Fruit fly (Drosophila melanogaster) whole organism, embryonic: ENCODE results near the gene U2af50.

Source experiments
- CG10147 ChIP-seq: fragments of 200-800 bp; sonication (Bioruptor generic); optimal IDR thresholded peaks from 2 replicates; lab custom pipeline; 2019; ENCODE audit warnings: missing biosample characterization, mild to moderate bottlenecking, missing genetic modification characterization, moderate library complexity
- CG10274 ChIP-seq: fragments of 200-800 bp; sonication (Bioruptor generic); optimal IDR thresholded peaks from 3 replicates; lab custom pipeline; 2017; ENCODE audit warnings: missing biosample characterization, mild to moderate bottlenecking, missing genetic modification characterization
- CG10321 ChIP-seq: fragments of 200-800 bp; sonication (Bioruptor generic); IDR thresholded peaks from 2 replicates; pipeline ENCODE4 v1.3.6; 2022; ENCODE audit warnings: missing biosample characterization, missing genetic modification characterization
- CG12071 ChIP-seq: fragments of 200-800 bp; sonication (Bioruptor generic); optimal IDR thresholded peaks from 3 replicates; lab custom pipeline; 2018; ENCODE audit warnings: missing biosample characterization, mild to moderate bottlenecking, missing genetic modification characterization
- CG12219 ChIP-seq: fragments of 200-800 bp; sonication (Bioruptor generic); optimal IDR thresholded peaks from 3 replicates; lab custom pipeline; 2018; ENCODE audit warnings: missing biosample characterization, mild to moderate bottlenecking, missing genetic modification characterization
- CG13123 ChIP-seq: fragments of 200-800 bp; sonication (Bioruptor generic); optimal IDR thresholded peaks from 2 replicates; lab custom pipeline; 2016; ENCODE audit warnings: missing biosample characterization, missing genetic modification characterization
- CG14965 ChIP-seq: fragments of 200-800 bp; sonication (Bioruptor generic); optimal IDR thresholded peaks from 2 replicates; lab custom pipeline; 2016; ENCODE audit warnings: missing biosample characterization, missing genetic modification characterization, borderline replicate concordance
- CG15073 ChIP-seq: fragments of 200-800 bp; sonication (Bioruptor generic); optimal IDR thresholded peaks from 2 replicates; lab custom pipeline; 2016; ENCODE audit warnings: missing biosample characterization, missing genetic modification characterization
- CG16779 ChIP-seq: fragments of 200-800 bp; sonication (Bioruptor generic); IDR thresholded peaks from 2 replicates; pipeline ENCODE4 v1.3.6; 2022; ENCODE audit warnings: missing biosample characterization, missing genetic modification characterization
- CG17361 ChIP-seq: fragments of 200-800 bp; sonication (Bioruptor generic); IDR thresholded peaks from 3 replicates; pipeline ENCODE4 v1.3.6; 2022; ENCODE audit warnings: missing biosample characterization, missing genetic modification characterization
- CG17568 ChIP-seq: fragments of 200-800 bp; sonication (Bioruptor generic); optimal IDR thresholded peaks from 2 replicates; lab custom pipeline; 2018; ENCODE audit warnings: missing biosample characterization, mild to moderate bottlenecking, missing genetic modification characterization, moderate library complexity
- CG17612 ChIP-seq: fragments of 200-800 bp; sonication (Bioruptor generic); IDR thresholded peaks from 2 replicates; pipeline ENCODE4 v1.3.6; 2022; ENCODE audit warnings: missing biosample characterization, missing genetic modification characterization
- CG17912 ChIP-seq: fragments of 200-800 bp; sonication (Bioruptor generic); optimal IDR thresholded peaks from 2 replicates; lab custom pipeline; 2018; ENCODE audit warnings: missing biosample characterization, mild to moderate bottlenecking, missing genetic modification characterization
- CG30403 ChIP-seq: fragments of 200-800 bp; sonication (Bioruptor generic); optimal IDR thresholded peaks from 3 replicates; lab custom pipeline; 2016; ENCODE audit warnings: missing biosample characterization, missing genetic modification characterization
- CG31441 ChIP-seq: fragments of 200-800 bp; sonication (Bioruptor generic); IDR thresholded peaks from 2 replicates; pipeline ENCODE4 v1.3.6; 2022; ENCODE audit warnings: missing biosample characterization, missing genetic modification characterization
- CG3281 ChIP-seq: fragments of 200-800 bp; sonication (Bioruptor generic); optimal IDR thresholded peaks from 3 replicates; lab custom pipeline; 2017; ENCODE audit warnings: missing biosample characterization, mild to moderate bottlenecking, missing genetic modification characterization
- CG4328 ChIP-seq: fragments of 200-800 bp; sonication (Bioruptor generic); optimal IDR thresholded peaks from 3 replicates; lab custom pipeline; 2017; ENCODE audit warnings: missing biosample characterization, missing genetic modification reagents, missing genetic modification characterization
- CG4424 ChIP-seq: fragments of 200-800 bp; sonication (Bioruptor generic); optimal IDR thresholded peaks from 3 replicates; lab custom pipeline; 2016; ENCODE audit warnings: missing biosample characterization, missing genetic modification characterization
- CG5245 ChIP-seq: fragments of 200-800 bp; sonication (Bioruptor generic); optimal IDR thresholded peaks from 3 replicates; lab custom pipeline; 2016; ENCODE audit warnings: missing biosample characterization, missing genetic modification characterization
- CG9876 ChIP-seq: fragments of 200-800 bp; sonication (Bioruptor generic); optimal IDR thresholded peaks from 2 replicates; lab custom pipeline; 2016; ENCODE audit warnings: missing biosample characterization, missing genetic modification characterization
- Dll ChIP-seq: fragments of 200-800 bp; sonication (Bioruptor generic); IDR thresholded peaks from 4 replicates; pipeline ENCODE4 v1.3.6; 2022; ENCODE audit warnings: missing biosample characterization, missing genetic modification characterization; ENCODE audit not compliant: partially characterized antibody
- Ets65A ChIP-seq: fragments of 200-800 bp; sonication (Bioruptor generic); peaks from one replicate; lab custom pipeline; 2016; ENCODE audit warnings: missing biosample characterization, missing genetic modification characterization
- Fer3 ChIP-seq: fragments of 200-800 bp; sonication (Bioruptor generic); optimal IDR thresholded peaks from 2 replicates; lab custom pipeline; 2018; ENCODE audit warnings: missing biosample characterization, mild to moderate bottlenecking, missing genetic modification characterization, moderate library complexity
- HLH4C ChIP-seq: fragments of 200-800 bp; sonication (Bioruptor generic); IDR thresholded peaks from 3 replicates; pipeline ENCODE4 v1.3.6; 2022; ENCODE audit warnings: missing biosample characterization, missing genetic modification characterization; ENCODE audit not compliant: partially characterized antibody
- Hr3 ChIP-seq: fragments of 200-800 bp; sonication (Bioruptor generic); optimal IDR thresholded peaks from 3 replicates; lab custom pipeline; 2016; ENCODE audit warnings: missing biosample characterization, missing genetic modification characterization
- MBD-R2 ChIP-seq: fragments of 200-800 bp; sonication (Bioruptor generic); IDR thresholded peaks from 2 replicates; pipeline ENCODE4 v1.3.6; 2022; ENCODE audit warnings: missing biosample characterization, missing genetic modification characterization
- Myb ChIP-seq: fragments of 200-800 bp; sonication (Bioruptor generic); optimal IDR thresholded peaks from 2 replicates; lab custom pipeline; 2016; ENCODE audit warnings: missing biosample characterization, missing genetic modification characterization
- Nf-YB ChIP-seq: fragments of 200-800 bp; sonication (Bioruptor generic); optimal IDR thresholded peaks from 3 replicates; lab custom pipeline; 2019; ENCODE audit warnings: missing biosample characterization, mild to moderate bottlenecking, missing genetic modification characterization, moderate library complexity
- Scr ChIP-seq: fragments of 200-800 bp; sonication (Bioruptor generic); IDR thresholded peaks from 2 replicates; pipeline ENCODE4 v1.3.6; 2022; ENCODE audit warnings: missing biosample characterization, missing genetic modification characterization; ENCODE audit not compliant: partially characterized antibody
- ash1 ChIP-seq: fragments of 200-800 bp; sonication (Bioruptor generic); optimal IDR thresholded peaks from 2 replicates; lab custom pipeline; 2018; ENCODE audit warnings: missing biosample characterization, mild to moderate bottlenecking, missing genetic modification characterization
- dmrt11E ChIP-seq: fragments of 200-800 bp; sonication (Bioruptor generic); optimal IDR thresholded peaks from 3 replicates; lab custom pipeline; 2018; ENCODE audit warnings: missing biosample characterization, mild to moderate bottlenecking, missing genetic modification characterization, moderate library complexity
- dmrt99B ChIP-seq: fragments of 200-800 bp; sonication (Bioruptor generic); optimal IDR thresholded peaks from 2 replicates; lab custom pipeline; 2018; ENCODE audit warnings: missing biosample characterization, mild to moderate bottlenecking, missing genetic modification characterization, moderate library complexity
- dysf ChIP-seq: fragments of 200-800 bp; sonication (Bioruptor generic); IDR thresholded peaks from 3 replicates; pipeline ENCODE4 v1.3.6; 2022; ENCODE audit warnings: missing biosample characterization, missing genetic modification characterization
- exex ChIP-seq: fragments of 200-800 bp; sonication (Bioruptor generic); optimal IDR thresholded peaks from 4 replicates; lab custom pipeline; 2018; ENCODE audit warnings: missing biosample characterization, mild to moderate bottlenecking, missing genetic modification characterization, moderate library complexity
- grn ChIP-seq: fragments of 200-800 bp; sonication (Bioruptor generic); optimal IDR thresholded peaks from 3 replicates; lab custom pipeline; 2017; ENCODE audit warnings: missing biosample characterization, missing genetic modification characterization
- hbn ChIP-seq: fragments of 200-800 bp; sonication (Bioruptor generic); IDR thresholded peaks from 2 replicates; pipeline ENCODE4 v1.3.6; 2022; ENCODE audit warnings: missing biosample characterization, missing genetic modification characterization; ENCODE audit not compliant: partially characterized antibody
- hth ChIP-seq: fragments of >200 bp; optimal IDR thresholded peaks from 2 replicates; lab custom pipeline; 2017; ENCODE audit warnings: inconsistent platforms
- jumu ChIP-seq: fragments of 200-800 bp; sonication (Bioruptor generic); optimal IDR thresholded peaks from 3 replicates; lab custom pipeline; 2016; ENCODE audit warnings: missing biosample characterization, missing genetic modification characterization
- lov ChIP-seq, 2 experiments: fragments of 200-800 bp in 1 of 2; fragments of >200 bp in 1 of 2; sonication (Bioruptor generic) in 1 of 2; IDR thresholded peaks in 1 of 2; optimal IDR thresholded peaks in 1 of 2; 2 replicates in 1 of 2; 3 replicates in 1 of 2; pipeline versions ENCODE4 v1.3.6 to Lab custom; 2017 to 2022; ENCODE audit warnings: missing biosample characterization in 1 of 2, missing genetic modification characterization in 1 of 2
- nerfin-2 ChIP-seq: fragments of 200-800 bp; sonication (Bioruptor generic); IDR thresholded peaks from 2 replicates; pipeline ENCODE4 v1.3.6; 2022; ENCODE audit warnings: missing biosample characterization, missing genetic modification characterization; ENCODE audit not compliant: partially characterized antibody
- odd ChIP-seq: fragments of 200-800 bp; sonication (Bioruptor generic); optimal IDR thresholded peaks from 2 replicates; lab custom pipeline; 2017; ENCODE audit warnings: missing biosample characterization, mild to moderate bottlenecking, missing genetic modification characterization
- peb ChIP-seq: fragments of 200-800 bp; sonication (Bioruptor generic); IDR thresholded peaks from 2 replicates; pipeline ENCODE4 v1.3.6; 2022; ENCODE audit warnings: missing biosample characterization, missing genetic modification characterization
- pnt ChIP-seq: fragments of 200-800 bp; sonication (Bioruptor generic); optimal IDR thresholded peaks from 3 replicates; lab custom pipeline; 2016; ENCODE audit warnings: missing biosample characterization, missing genetic modification characterization
- pum ChIP-seq: fragments of 200-800 bp; sonication (Bioruptor generic); optimal IDR thresholded peaks from 2 replicates; lab custom pipeline; 2016; ENCODE audit warnings: missing biosample characterization, missing genetic modification characterization
- so ChIP-seq: fragments of 200-800 bp; sonication (Bioruptor generic); IDR thresholded peaks from 3 replicates; pipeline ENCODE4 v1.3.6; 2022; ENCODE audit warnings: missing biosample characterization, missing genetic modification characterization
- trem ChIP-seq: fragments of 200-800 bp; optimal IDR thresholded peaks from 3 replicates; lab custom pipeline; 2019; ENCODE audit warnings: missing biosample characterization, mild to moderate bottlenecking, missing genetic modification characterization, moderate library complexity
- unpg ChIP-seq: fragments of 200-800 bp; sonication (Bioruptor generic); optimal IDR thresholded peaks from 3 replicates; lab custom pipeline; 2018; ENCODE audit warnings: missing biosample characterization, mild to moderate bottlenecking, missing genetic modification characterization, moderate library complexity
- wor ChIP-seq: fragments of 200-800 bp; sonication (Bioruptor generic); IDR thresholded peaks from 2 replicates; pipeline ENCODE4 v1.3.6; 2022; ENCODE audit warnings: missing biosample characterization, missing genetic modification characterization
- yki ChIP-seq: fragments of >200 bp; optimal IDR thresholded peaks from 3 replicates; lab custom pipeline; 2018
- zfh1 ChIP-seq: fragments of 200-800 bp; sonication (Bioruptor generic); IDR thresholded peaks from 3 replicates; pipeline ENCODE4 v1.3.6; 2022; ENCODE audit warnings: missing biosample characterization, missing genetic modification characterization

U2af50 gene

dm6 chrX:16335107-16335642 lies 23.7 kb downstream of the U2af50 start (continued):
- TF ChIP-seq Nf-YB (GFP tag; lab: Kevin White, UChicago) = peak; percentile 59
- TF ChIP-seq CG17568 = peak; percentile 62
- TF ChIP-seq HLH4C (GFP tag; lab: Robert Waterston, UW) = no peak
- peak; percentile 78 for TF ChIP-seq zfh1 (GFP tag; lab: Robert Waterston, UW)
- peak; percentile 66 for TF ChIP-seq CG17361 (GFP tag; lab: Robert Waterston, UW)
- TF ChIP-seq CG3281 (GFP tag; lab: Kevin White, UChicago) = peak; percentile 76
- peak; percentile 8 for TF ChIP-seq dmrt11E (tag; lab: Kevin White, UChicago)
- no peak for TF ChIP-seq hbn
- peak; percentile 48 for TF ChIP-seq CG12219 (GFP tag; lab: Kevin White, UChicago)
- TF ChIP-seq CG10321 (GFP tag; lab: Robert Waterston, UW) = peak; percentile 50; the same call in 1 of the 2 replicates
- peak; percentile 80 for TF ChIP-seq CG30403 (GFP tag; lab: Kevin White, UChicago)
- peak; percentile 64 for TF ChIP-seq Fer3 (tag; lab: Kevin White, UChicago)
- TF ChIP-seq CG10274 (GFP tag; lab: Kevin White, UChicago) = peak; percentile 43
- no peak for TF ChIP-seq CG14965 (GFP tag; lab: Kevin White, UChicago)
- peak; percentile 48 for TF ChIP-seq Myb
- peak; percentile 45; the same call in 1 of the 2 replicates for TF ChIP-seq CG17612
- TF ChIP-seq CG17912 (GFP tag; lab: Kevin White, UChicago) = no peak
- TF ChIP-seq CG15073 (GFP tag; lab: Kevin White, UChicago) = no peak
- peak; percentile 64 for TF ChIP-seq CG12071 (GFP tag; lab: Kevin White, UChicago)
- peak; percentile 76; the same call in 2 of the 3 replicates for TF ChIP-seq dysf
- TF ChIP-seq nerfin-2 (GFP tag; lab: Robert Waterston, UW) = no peak
- 0 out of 2 replicates have a peak, but pooled peaks have one; percentile 18 for TF ChIP-seq Scr (GFP tag; lab: Robert Waterston, UW)
- peak; percentile 34 for TF ChIP-seq exex
- TF ChIP-seq hth = no peak
- peak; percentile 23 for TF ChIP-seq CG9876 (GFP tag; lab: Kevin White, UChicago)
- TF ChIP-seq pnt (GFP tag; lab: Kevin White, UChicago) = peak; percentile 43
- peak; percentile 86 for TF ChIP-seq so (GFP tag; lab: Robert Waterston, UW)
- no peak for TF ChIP-seq ash1 (GFP tag; lab: Kevin White, UChicago)
- peak; percentile 14 for TF ChIP-seq CG13123 (GFP tag; lab: Kevin White, UChicago)
- TF ChIP-seq pum (GFP tag; lab: Kevin White, UChicago) = peak; percentile 58
- TF ChIP-seq unpg = peak; percentile 70
- peak; percentile 32; the same call in 1 of the 2 replicates for TF ChIP-seq peb (GFP tag; lab: Robert Waterston, UW)
- TF ChIP-seq Hr3 = peak; percentile 52
- TF ChIP-seq CG5245 = peak; percentile 38
- TF ChIP-seq grn (GFP tag; lab: Kevin White, UChicago) = no peak
- TF ChIP-seq dmrt99B (tag; lab: Kevin White, UChicago) = peak; percentile 73
- peak; percentile 33 for TF ChIP-seq CG10147
- TF ChIP-seq trem = peak; percentile 31
- peak; percentile 71 for TF ChIP-seq MBD-R2 (GFP tag; lab: Robert Waterston, UW)
- TF ChIP-seq odd (GFP tag; lab: Kevin White, UChicago) = peak; percentile 71
- TF ChIP-seq Ets65A (GFP tag; lab: Kevin White, UChicago) = peak; percentile 93
- TF ChIP-seq CG31441 = peak; percentile 52; the same call in 1 of the 2 replicates
- TF ChIP-seq yki (lab: Kevin White, UChicago) = no peak
- TF ChIP-seq lov (optimal IDR thresholded peaks at IDR 0.05; lab: Kevin White, UChicago) = no peak
- peak; percentile 81; the same call in 2 of the 3 replicates for TF ChIP-seq lov (GFP tag; IDR thresholded peaks at IDR 0.05; lab: Robert Waterston, UW)
- TF ChIP-seq jumu = peak; percentile 47
- peak; percentile 65 for TF ChIP-seq CG4424
- 0 out of 4 replicates have a peak, but pooled peaks have one; percentile 22 for TF ChIP-seq Dll (GFP tag; lab: Robert Waterston, UW)
- TF ChIP-seq wor (GFP tag; lab: Robert Waterston, UW) = peak; percentile 51; the same call in 1 of the 2 replicates
- peak; percentile 73 for TF ChIP-seq CG16779 (GFP tag; lab: Robert Waterston, UW)
- TF ChIP-seq CG4328 (GFP tag; lab: Kevin White, UChicago) = peak; percentile 64
